Fruit fly (Drosophila melanogaster): ENCODE data around the gene CG6980.

CG6980 gene

dm6 chr3R:24805048-24805447, 2.4 kb upstream of the CG6980 start, which contains the start of gene polybromo (continued):
- TF ChIP-seq ERR (GFP tag; optimal IDR thresholded peaks at IDR 0.05) = no peak
- no peak for TF ChIP-seq Dip2 (GFP tag; IDR thresholded peaks at IDR 0.05)
- TF ChIP-seq kay (GFP tag; optimal IDR thresholded peaks at IDR 0.05) = no peak
- TF ChIP-seq so (GFP tag; IDR thresholded peaks at IDR 0.05) = no peak
- TF ChIP-seq CG30431 (GFP tag; optimal IDR thresholded peaks at IDR 0.05) = no peak
- TF ChIP-seq CG14965 (GFP tag; optimal IDR thresholded peaks at IDR 0.05; ENCODE audit: borderline replicate concordance) = no peak
- TF ChIP-seq sc (optimal IDR thresholded peaks at IDR 0.05) = no peak
- TF ChIP-seq sc (GFP tag; optimal IDR thresholded peaks at IDR 0.05) = no peak
- TF ChIP-seq Ets97D (GFP tag; optimal IDR thresholded peaks at IDR 0.05) = peak; percentile 33
- TF ChIP-seq chn (GFP tag; optimal IDR thresholded peaks at IDR 0.05) = no peak
- no peak for TF ChIP-seq CG9727 (GFP tag; optimal IDR thresholded peaks at IDR 0.05)
- no peak for TF ChIP-seq BtbVII (GFP tag; optimal IDR thresholded peaks at IDR 0.05)
- no peak for TF ChIP-seq GATAe (GFP tag; conservative IDR thresholded peaks at IDR 0.05)
- no peak for TF ChIP-seq Vsx1 (GFP tag; optimal IDR thresholded peaks at IDR 0.05)
- no peak for TF ChIP-seq aop (GFP tag; IDR thresholded peaks at IDR 0.05)
- no peak for TF ChIP-seq CG13424 (tag; optimal IDR thresholded peaks at IDR 0.05)
- no peak for TF ChIP-seq emc (GFP tag; optimal IDR thresholded peaks at IDR 0.05)
- TF ChIP-seq CG13624 (GFP tag; optimal IDR thresholded peaks at IDR 0.05) = no peak
- TF ChIP-seq da (GFP tag; optimal IDR thresholded peaks at IDR 0.05) = no peak
- no peak for TF ChIP-seq z (GFP tag; IDR thresholded peaks at IDR 0.05)
- TF ChIP-seq cg (GFP tag; optimal IDR thresholded peaks at IDR 0.05) = no peak
- TF ChIP-seq CG43689 (GFP tag; IDR thresholded peaks at IDR 0.05) = no peak
- TF ChIP-seq Dref (GFP tag; IDR thresholded peaks at IDR 0.05) = peak; percentile 92
- no peak for TF ChIP-seq CG12104 (GFP tag; optimal IDR thresholded peaks at IDR 0.05)
- peak; percentile 36; the same call in 1 of the 2 replicates for TF ChIP-seq CG9932 (GFP tag; IDR thresholded peaks at IDR 0.05)
- no peak for TF ChIP-seq Hmx (GFP tag; optimal IDR thresholded peaks at IDR 0.05)
- TF ChIP-seq pros (GFP tag; optimal IDR thresholded peaks at IDR 0.05) = no peak
- TF ChIP-seq CG4854 (GFP tag; optimal IDR thresholded peaks at IDR 0.05) = no peak
- TF ChIP-seq ci (GFP tag; IDR thresholded peaks at IDR 0.05) = no peak
- no peak for TF ChIP-seq HLH54F (GFP tag; optimal IDR thresholded peaks at IDR 0.05)
- TF ChIP-seq dimm (GFP tag; IDR thresholded peaks at IDR 0.05) = no peak
- no peak for TF ChIP-seq CG10654 (GFP tag; optimal IDR thresholded peaks at IDR 0.05)
- TF ChIP-seq Drgx (GFP tag; IDR thresholded peaks at IDR 0.05) = no peak
- TF ChIP-seq CG8388 (GFP tag; optimal IDR thresholded peaks at IDR 0.05) = no peak
- TF ChIP-seq gcm2 (GFP tag; optimal IDR thresholded peaks at IDR 0.05) = no peak
- no peak for TF ChIP-seq CrebB (tag; optimal IDR thresholded peaks at IDR 0.05)
- TF ChIP-seq pan (optimal IDR thresholded peaks at IDR 0.05) = no peak
- no peak for TF ChIP-seq pan (GFP tag; optimal IDR thresholded peaks at IDR 0.05 in 1 of 2, IDR thresholded peaks at IDR 0.05 in 1 of 2)
- TF ChIP-seq Doc2 (GFP tag; IDR thresholded peaks at IDR 0.05) = no peak
- peak; percentile 27 for TF ChIP-seq gfzf (GFP tag; optimal IDR thresholded peaks at IDR 0.05)
- TF ChIP-seq Hr78 (GFP tag; optimal IDR thresholded peaks at IDR 0.05) = no peak
- peak; percentile 85 for TF ChIP-seq Med (GFP tag)
- no peak for TF ChIP-seq Xbp1 (GFP tag; optimal IDR thresholded peaks at IDR 0.05)
- no peak for TF ChIP-seq CG1024 (GFP tag; IDR thresholded peaks at IDR 0.05)
- peak; percentile 21 for TF ChIP-seq CTCF (GFP tag; optimal IDR thresholded peaks at IDR 0.05)
- no peak for TF ChIP-seq Atf3 (GFP tag; optimal IDR thresholded peaks at IDR 0.05)
- TF ChIP-seq cato (GFP tag; optimal IDR thresholded peaks at IDR 0.05; ENCODE audit: borderline replicate concordance) = no peak
- no peak for TF ChIP-seq CG11695 (GFP tag; IDR thresholded peaks at IDR 0.05)
- TF ChIP-seq CG18764 (GFP tag; optimal IDR thresholded peaks at IDR 0.05) = no peak
- TF ChIP-seq Ets65A (GFP tag) = no peak
- no peak for TF ChIP-seq luna (GFP tag; optimal IDR thresholded peaks at IDR 0.05)
- TF ChIP-seq CG17802 (tag; optimal IDR thresholded peaks at IDR 0.05) = no peak
- TF ChIP-seq CG8089 (GFP tag; optimal IDR thresholded peaks at IDR 0.05) = no peak
- TF ChIP-seq eve (GFP tag; optimal IDR thresholded peaks at IDR 0.05) = no peak
- peak; percentile 13 for TF ChIP-seq CG2120 (GFP tag; optimal IDR thresholded peaks at IDR 0.05)

All from whole organism, embryonic.